Worm (Caenorhabditis elegans): ENCODE results near the gene mex-6.

The mex-6 gene

DNA sequence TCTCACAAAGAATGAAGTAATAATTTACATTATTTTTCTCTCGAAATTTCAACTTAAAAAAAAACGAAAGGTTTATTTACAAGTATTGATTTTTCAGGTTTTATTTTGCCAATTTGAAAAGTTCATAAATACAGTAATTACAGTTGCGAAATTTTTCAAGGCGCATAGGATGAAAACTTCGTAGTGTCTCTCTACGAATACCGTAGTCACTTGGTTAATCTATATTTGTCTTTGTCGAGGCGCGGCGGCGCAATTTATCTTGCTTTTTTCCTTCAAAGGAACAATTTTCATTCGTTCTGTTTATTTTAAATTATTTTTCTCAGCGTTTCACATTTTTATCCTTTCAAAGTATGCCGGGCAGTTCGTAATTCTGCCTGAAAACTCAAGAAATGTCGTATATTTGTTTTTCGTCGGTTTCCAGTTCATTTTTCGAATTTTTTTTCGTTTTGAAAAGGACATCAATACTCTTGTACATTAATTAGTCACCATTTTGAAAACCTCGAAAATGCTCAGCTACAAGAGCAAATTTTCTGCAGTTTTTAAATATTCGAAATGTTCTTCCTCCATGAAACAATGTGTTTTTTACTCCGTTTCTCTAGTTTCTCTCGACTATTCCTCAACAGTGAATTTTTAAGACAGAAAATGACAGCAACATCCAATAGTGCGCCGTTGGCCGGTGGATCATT lies at the start of gene mex-6:
mex-6 (plus strand) TSS at position 636 of the 686 bp plus-strand sequence.
- TF ChIP-seq snpc-4 (tag; optimal IDR thresholded peaks at IDR 0.05) (no peak), cnd-1 (tag; optimal IDR thresholded peaks at IDR 0.05) (no peak), nhr-76 (tag; optimal IDR thresholded peaks at IDR 0.05) (no peak), ceh-39 (tag; optimal IDR thresholded peaks at IDR 0.05) (no peak), lin-13 (tag; optimal IDR thresholded peaks at IDR 0.05) (no peak), ceh-43 (GFP tag; optimal IDR thresholded peaks at IDR 0.05) (no peak), M03D4.4 (tag; optimal IDR thresholded peaks at IDR 0.05) (no peak), nhr-28 (tag; optimal IDR thresholded peaks at IDR 0.05) (no peak)

DNA sequence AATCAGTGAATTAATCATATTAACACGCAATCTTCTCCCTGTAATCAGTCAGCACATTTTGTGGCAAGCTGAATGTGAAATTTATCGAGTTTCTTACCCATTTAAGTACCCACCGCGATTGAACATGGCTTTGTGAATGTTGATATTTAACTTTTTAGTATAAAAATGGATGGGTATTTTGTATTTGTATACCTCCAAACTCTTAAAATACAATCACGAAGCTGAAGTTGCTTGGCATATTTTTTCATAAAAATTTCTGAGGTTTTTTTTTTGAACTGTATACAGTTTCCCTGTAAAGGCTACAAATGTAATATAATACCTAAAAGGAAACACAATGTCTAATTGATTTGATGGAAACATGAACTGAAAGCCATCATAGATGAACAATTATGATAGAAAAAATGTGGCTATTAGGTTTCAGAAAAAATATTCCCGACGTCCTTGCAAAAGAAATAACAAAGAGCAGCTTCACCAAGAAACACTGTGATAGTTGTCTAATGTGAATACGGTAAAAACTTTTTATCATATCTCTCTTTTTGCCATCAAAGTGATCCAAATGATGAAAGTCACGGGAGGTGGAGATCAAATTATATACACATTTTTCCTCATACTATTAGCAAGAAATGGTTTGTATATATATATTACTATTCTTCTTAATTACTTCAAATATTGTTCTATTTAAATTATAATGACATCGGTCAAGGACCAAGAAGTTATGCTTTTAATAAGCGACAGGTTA lies 49.4 kb upstream of the mex-6 start, which contains the start of the genes chil-25 and chil-26:
chil-25 (minus strand) TSS at position 101 of the 739 bp plus-strand sequence.
chil-26 (plus strand) TSS at position 689 of the 739 bp plus-strand sequence.
- TF ChIP-seq unc-39 (tag; optimal IDR thresholded peaks at IDR 0.05) = no peak
- no peak for TF ChIP-seq sptf-1 (tag; optimal IDR thresholded peaks at IDR 0.05)
- TF ChIP-seq flh-1 (GFP tag; optimal IDR thresholded peaks at IDR 0.05) = no peak
- TF ChIP-seq unc-120 (tag; optimal IDR thresholded peaks at IDR 0.05; ENCODE audit: poor library complexity, severe bottlenecking) = no peak
- TF ChIP-seq elt-1 (tag; optimal IDR thresholded peaks at IDR 0.05; ENCODE audit: borderline replicate concordance, insufficient read depth) = no peak
- TF ChIP-seq lsy-2 (tag; optimal IDR thresholded peaks at IDR 0.05) = no peak
- TF ChIP-seq ztf-11 (tag; optimal IDR thresholded peaks at IDR 0.05) = no peak
- TF ChIP-seq mab-5 (tag; optimal IDR thresholded peaks at IDR 0.05) = no peak
- no peak for TF ChIP-seq ceh-39 (tag; optimal IDR thresholded peaks at IDR 0.05)
- TF ChIP-seq ceh-83 (GFP tag; optimal IDR thresholded peaks at IDR 0.05) = no peak
- no peak for TF ChIP-seq blmp-1 (tag; optimal IDR thresholded peaks at IDR 0.05)
- TF ChIP-seq nhr-12 (tag; optimal IDR thresholded peaks at IDR 0.05) = no peak
- TF ChIP-seq drap-1 (GFP tag; optimal IDR thresholded peaks at IDR 0.05) = no peak
- no peak for TF ChIP-seq M03D4.4 (tag; optimal IDR thresholded peaks at IDR 0.05)

DNA sequence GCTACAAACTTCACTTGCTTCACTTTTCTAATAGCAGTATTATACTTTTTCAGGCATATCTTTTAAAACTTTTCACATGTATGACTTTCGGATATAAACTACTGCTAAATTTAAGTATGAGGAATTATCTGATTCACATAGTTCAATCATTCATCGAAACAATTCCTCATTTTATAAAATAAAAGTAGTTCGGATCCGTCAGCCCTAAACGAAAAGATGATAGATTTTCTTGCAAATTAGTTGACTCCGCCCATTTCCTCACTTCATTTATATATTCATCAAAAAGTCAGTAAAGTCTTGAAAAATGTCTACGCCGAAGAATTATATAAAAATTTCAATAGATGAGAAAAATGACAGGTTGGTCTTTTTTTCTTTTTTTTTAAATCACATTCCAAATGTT lies 46.4 kb upstream of the mex-6 start, which contains the start of gene chil-27:
chil-27 (plus strand) TSS at position 301 of the 400 bp plus-strand sequence.
- TF ChIP-seq tbx-8 (GFP tag; optimal IDR thresholded peaks at IDR 0.05) (no peak), lin-32 (GFP tag; optimal IDR thresholded peaks at IDR 0.05) (no peak), unc-62 (GFP tag; optimal IDR thresholded peaks at IDR 0.05) (no peak), nhr-12 (tag; optimal IDR thresholded peaks at IDR 0.05) (no peak), mls-2 (tag; optimal IDR thresholded peaks at IDR 0.05) (no peak), sem-2 (GFP tag; optimal IDR thresholded peaks at IDR 0.05) (no peak), pha-4 (tag; optimal IDR thresholded peaks at IDR 0.05) (no peak), mep-1 (tag; optimal IDR thresholded peaks at IDR 0.05) (no peak), nhr-2 (tag; optimal IDR thresholded peaks at IDR 0.05) (no peak), lsy-2 (tag; optimal IDR thresholded peaks at IDR 0.05) (no peak), elt-3 (tag; optimal IDR thresholded peaks at IDR 0.05) (no peak), unc-120 (tag; optimal IDR thresholded peaks at IDR 0.05; ENCODE audit: poor library complexity, severe bottlenecking) (no peak), mab-5 (tag; optimal IDR thresholded peaks at IDR 0.05) (no peak)

DNA sequence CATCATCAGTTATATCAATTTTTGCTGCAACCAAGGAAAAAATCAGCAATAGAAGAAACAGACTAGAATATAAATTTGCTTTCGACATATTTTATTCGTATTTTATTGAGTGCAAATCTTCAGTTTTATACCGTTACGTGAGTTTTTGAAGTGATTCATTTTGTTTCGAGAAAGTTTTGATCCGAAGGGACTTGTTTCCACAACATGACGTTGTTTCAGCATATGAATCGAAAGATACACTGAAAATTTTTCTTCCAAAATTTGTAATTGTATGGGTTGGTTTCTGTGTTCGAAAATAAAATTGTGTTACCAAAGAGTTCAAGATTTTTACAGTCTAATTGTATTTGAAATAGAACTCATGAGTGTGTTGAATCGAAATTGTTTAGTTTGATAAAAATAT lies 44.0 kb upstream of the mex-6 start, which contains the start of gene T19H5.7:
T19H5.7 (minus strand) TSS at position 101 of the 400 bp plus-strand sequence.
- TF ChIP-seq ztf-11 (tag; optimal IDR thresholded peaks at IDR 0.05) (no peak), M03D4.4 (tag; optimal IDR thresholded peaks at IDR 0.05) (no peak), lin-13 (tag; optimal IDR thresholded peaks at IDR 0.05) (no peak), nhr-2 (tag; optimal IDR thresholded peaks at IDR 0.05) (no peak), bed-3 (GFP tag; optimal IDR thresholded peaks at IDR 0.05) (no peak), lin-32 (GFP tag; optimal IDR thresholded peaks at IDR 0.05) (no peak)

DNA sequence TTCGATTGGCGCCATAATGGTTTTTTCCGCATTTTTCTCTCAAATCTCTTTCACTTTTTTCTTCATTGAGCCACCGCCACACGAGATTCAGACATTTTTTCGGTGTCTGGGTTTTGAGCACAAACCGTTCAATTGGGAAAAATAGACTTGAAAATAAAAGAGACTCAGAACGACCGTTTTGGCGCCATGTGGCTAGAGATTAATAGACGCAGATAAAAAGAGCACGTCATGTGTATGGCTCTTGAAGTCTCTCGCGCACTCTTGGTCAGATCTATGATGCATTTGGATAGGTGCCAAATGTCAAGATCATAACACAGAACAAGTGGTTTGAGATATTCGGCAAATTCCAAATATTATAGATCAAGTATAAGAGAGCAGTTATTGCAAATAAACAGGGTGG lies 42.5 kb upstream of the mex-6 start:
- no peak for TF ChIP-seq lin-32 (GFP tag; optimal IDR thresholded peaks at IDR 0.05)
- no peak for TF ChIP-seq snpc-4 (tag; optimal IDR thresholded peaks at IDR 0.05)
- no peak for TF ChIP-seq unc-39 (tag; optimal IDR thresholded peaks at IDR 0.05)
- TF ChIP-seq bed-3 (GFP tag; optimal IDR thresholded peaks at IDR 0.05) = no peak
- no peak for TF ChIP-seq nhr-237 (tag; optimal IDR thresholded peaks at IDR 0.05)

All from whole organism, mixed stage, embryonic.